Worm (Caenorhabditis elegans): ENCODE data around the gene srr-9.

srr-9 gene

ce11 chrV:7759270-7759669 is 21.5 kb downstream of the srr-9 start (continued):
- TF ChIP-seq zip-2 (tag; optimal IDR thresholded peaks at IDR 0.05) = no peak

DNA sequence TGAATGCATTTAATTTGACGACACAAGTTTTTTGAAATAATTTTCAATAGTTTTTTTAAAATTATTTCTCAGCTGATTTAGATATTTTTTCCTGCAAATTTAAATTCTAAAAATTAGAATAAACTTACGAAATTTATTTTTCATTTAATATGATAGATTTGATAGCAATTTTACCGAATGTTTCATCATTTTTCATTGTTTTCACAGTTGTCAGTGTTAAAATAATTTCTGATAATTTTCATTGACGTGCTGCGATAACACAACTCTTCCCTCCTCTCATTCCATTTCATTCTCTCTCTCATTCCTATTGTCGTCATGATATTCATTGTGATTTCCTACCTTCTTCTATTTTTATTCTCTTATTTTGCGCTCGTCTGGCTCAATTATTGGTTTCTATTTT is 22.4 kb downstream of the srr-9 start, which contains the start of gene hint-3:
TSS of gene hint-3 (plus strand) at position 301 of the 400 bp plus-strand sequence.
- TF ChIP-seq dmd-6 (GFP tag; IDR thresholded peaks at IDR 0.05) = peak; percentile 32; the same call in 1 of the 2 replicates
- no peak for TF ChIP-seq dmd-9 (GFP tag; IDR thresholded peaks at IDR 0.05)
- no peak for TF ChIP-seq lin-39 (tag; optimal IDR thresholded peaks at IDR 0.05)
- 0 out of 2 replicates have a peak, but pooled peaks have one; percentile 25 for TF ChIP-seq php-3 (GFP tag; IDR thresholded peaks at IDR 0.05)
- peak; percentile 20 for TF ChIP-seq ztf-7 (tag; optimal IDR thresholded peaks at IDR 0.05)
- TF ChIP-seq nhr-42 (GFP tag; IDR thresholded peaks at IDR 0.05) = no peak
- TF ChIP-seq nhr-6 (tag; optimal IDR thresholded peaks at IDR 0.05) = no peak
- peak; percentile 28 for TF ChIP-seq pqm-1 (tag; optimal IDR thresholded peaks at IDR 0.05)
- TF ChIP-seq madf-5 (GFP tag; IDR thresholded peaks at IDR 0.05) = no peak
- TF ChIP-seq daf-16 (GFP tag; optimal IDR thresholded peaks at IDR 0.05) = no peak
- TF ChIP-seq daf-16 (tag; optimal IDR thresholded peaks at IDR 0.05) = peak; percentile 64
- no peak for TF ChIP-seq pha-4 (GFP tag; IDR thresholded peaks at IDR 0.05)
- TF ChIP-seq pha-4 (tag; optimal IDR thresholded peaks at IDR 0.05) = no peak
- TF ChIP-seq dve-1 (tag; optimal IDR thresholded peaks at IDR 0.05; ENCODE audit: insufficient read depth) = peak; percentile 13
- no peak for TF ChIP-seq hmg-1.1 (GFP tag; IDR thresholded peaks at IDR 0.05)
- no peak for TF ChIP-seq F44E2.7 (GFP tag; IDR thresholded peaks at IDR 0.05)

DNA sequence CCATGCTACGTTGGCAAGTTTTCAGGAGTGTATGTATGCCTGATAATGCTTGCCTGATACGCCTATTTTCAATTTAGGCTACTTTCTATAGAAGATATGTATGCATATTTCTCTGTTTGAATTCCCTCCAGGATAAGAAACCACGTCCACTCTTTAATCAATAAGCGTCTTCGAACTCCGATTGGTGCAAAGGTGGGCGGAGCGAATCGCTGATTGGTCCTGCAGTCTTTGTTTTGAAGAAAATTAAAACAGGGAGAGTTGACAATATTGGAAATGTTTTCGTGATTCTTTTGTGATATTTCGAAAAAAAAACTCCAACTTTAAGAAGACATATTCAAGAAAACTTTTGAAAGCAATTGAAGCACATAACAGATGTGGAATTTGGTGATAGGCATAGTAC is 24.1 kb downstream of the srr-9 start:
- TF ChIP-seq sdz-12 (GFP tag; optimal IDR thresholded peaks at IDR 0.05) (no peak), nhr-111 (GFP tag; optimal IDR thresholded peaks at IDR 0.05) (no peak), mdt-29 (GFP tag; IDR thresholded peaks at IDR 0.05) (0 out of 2 replicates have a peak, but pooled peaks have one; percentile 20), mxl-2 (GFP tag; conservative IDR thresholded peaks at IDR 0.05) (no peak)

ce11 chrV:7770961-7771360 is 33.2 kb downstream of the srr-9 start, which contains the start of gene frpr-3:
Gene frpr-3, plus strand, starts transcription at chrV:7771261.
- TF ChIP-seq ceh-44 (GFP tag; IDR thresholded peaks at IDR 0.05) = no peak
- no peak for TF ChIP-seq lim-7 (GFP tag; IDR thresholded peaks at IDR 0.05)
- TF ChIP-seq nhr-111 (GFP tag; optimal IDR thresholded peaks at IDR 0.05) = no peak
- no peak for TF ChIP-seq egl-43 (GFP tag; IDR thresholded peaks at IDR 0.05)
- TF ChIP-seq pqm-1 (tag; optimal IDR thresholded peaks at IDR 0.05) = no peak
- no peak for TF ChIP-seq nhr-11 (tag; optimal IDR thresholded peaks at IDR 0.05)
- TF ChIP-seq skn-1 (tag; optimal IDR thresholded peaks at IDR 0.05) = no peak
- no peak for TF ChIP-seq ZK546.5 (tag; optimal IDR thresholded peaks at IDR 0.05)
- no peak for TF ChIP-seq D1046.2 (GFP tag; IDR thresholded peaks at IDR 0.05)
- TF ChIP-seq ceh-20 (GFP tag; IDR thresholded peaks at IDR 0.05) = no peak
- no peak for TF ChIP-seq php-3 (GFP tag; IDR thresholded peaks at IDR 0.05)
- no peak for TF ChIP-seq Y48G9A.11 (GFP tag; IDR thresholded peaks at IDR 0.05)
- no peak for TF ChIP-seq madf-5 (GFP tag; IDR thresholded peaks at IDR 0.05)
- TF ChIP-seq snpc-4 (tag; optimal IDR thresholded peaks at IDR 0.05) = no peak
- TF ChIP-seq lin-15B (tag; optimal IDR thresholded peaks at IDR 0.05) = no peak
- no peak for TF ChIP-seq mxl-2 (GFP tag; conservative IDR thresholded peaks at IDR 0.05)
- TF ChIP-seq gei-8 (GFP tag; optimal IDR thresholded peaks at IDR 0.05) = no peak
- no peak for TF ChIP-seq mxl-3 (GFP tag; optimal IDR thresholded peaks at IDR 0.05)
- no peak for TF ChIP-seq attf-4 (tag; optimal IDR thresholded peaks at IDR 0.05)
- no peak for TF ChIP-seq mdl-1 (tag; optimal IDR thresholded peaks at IDR 0.05)

- no peak for TF ChIP-seq dmd-8 (GFP tag; IDR thresholded peaks at IDR 0.05)
Observed at ce11 chrV:7773647-7774046, 35.8 kb downstream of the srr-9 start.

Measured in whole organism, L4 larva.